Worm (Caenorhabditis elegans): ENCODE data around the gene srh-167.

Gene srh-167

ce11 chrV:16333412-16333811, at the start of gene srh-167:
Gene srh-167 (plus strand): TSS chrV:16333712.
- no peak for TF ChIP-seq egl-27 (tag; optimal IDR thresholded peaks at IDR 0.05)
- TF ChIP-seq nhr-6 (tag; optimal IDR thresholded peaks at IDR 0.05) = no peak
- no peak for TF ChIP-seq ztf-4 (tag; optimal IDR thresholded peaks at IDR 0.05)
- TF ChIP-seq nhr-10 (tag; optimal IDR thresholded peaks at IDR 0.05) = no peak
- no peak for TF ChIP-seq fos-1 (tag; optimal IDR thresholded peaks at IDR 0.05)
- TF ChIP-seq mbf-1 (tag; optimal IDR thresholded peaks at IDR 0.05) = no peak
- no peak for TF ChIP-seq unc-39 (tag; optimal IDR thresholded peaks at IDR 0.05)
- no peak for TF ChIP-seq sma-3 (GFP tag; optimal IDR thresholded peaks at IDR 0.05)
- TF ChIP-seq sma-9 (GFP tag; optimal IDR thresholded peaks at IDR 0.05) = no peak
- no peak for TF ChIP-seq sma-9 (tag; optimal IDR thresholded peaks at IDR 0.05)
- no peak for TF ChIP-seq nhr-12 (tag; optimal IDR thresholded peaks at IDR 0.05)
- TF ChIP-seq gmeb-1 (tag; optimal IDR thresholded peaks at IDR 0.05) = no peak

DNA sequence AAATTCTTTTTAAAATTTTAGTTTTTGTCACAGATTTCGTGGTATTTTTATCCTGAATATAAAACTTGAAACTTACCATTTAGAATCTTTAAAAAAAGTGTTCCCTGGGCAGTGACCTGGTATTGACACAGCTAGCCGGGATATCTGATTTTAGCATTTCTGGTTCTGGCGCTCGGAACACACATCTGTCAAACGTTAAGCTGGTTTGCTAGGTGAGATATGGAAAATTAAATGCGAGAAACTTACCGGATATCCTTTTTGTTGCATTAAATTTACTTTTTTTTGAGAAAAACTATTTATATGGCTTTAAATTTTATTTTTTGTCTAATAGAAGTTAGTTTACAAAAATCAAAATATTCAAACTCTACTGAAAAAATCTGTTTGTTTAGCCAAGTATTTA, 47.7 kb upstream of the srh-167 start, which contains the start of gene F28G4.4:
TSS of gene F28G4.4 (minus strand) at position 101 of the 400 bp plus-strand sequence.
- TF ChIP-seq lin-13 (GFP tag; optimal IDR thresholded peaks at IDR 0.05) (no peak), nhr-21 (tag; optimal IDR thresholded peaks at IDR 0.05) (no peak), R02D3.7 (tag; optimal IDR thresholded peaks at IDR 0.05) (no peak), ceh-82 (tag; optimal IDR thresholded peaks at IDR 0.05) (no peak), skn-1 (tag; optimal IDR thresholded peaks at IDR 0.05) (no peak), dmd-4 (tag; optimal IDR thresholded peaks at IDR 0.05) (no peak), nhr-23 (tag; optimal IDR thresholded peaks at IDR 0.05) (no peak), Y55F3AM.14 (GFP tag; optimal IDR thresholded peaks at IDR 0.05) (no peak), egl-27 (tag; optimal IDR thresholded peaks at IDR 0.05) (no peak), unc-55 (GFP tag; optimal IDR thresholded peaks at IDR 0.05) (no peak), sem-4 (tag; optimal IDR thresholded peaks at IDR 0.05) (no peak), F13H6.1 (tag; optimal IDR thresholded peaks at IDR 0.05) (no peak), aly-2 (tag; optimal IDR thresholded peaks at IDR 0.05) (no peak), nhr-25 (tag; optimal IDR thresholded peaks at IDR 0.05) (no peak)

- TF ChIP-seq sma-9 (GFP tag; optimal IDR thresholded peaks at IDR 0.05) = no peak
- no peak for TF ChIP-seq sma-9 (tag; optimal IDR thresholded peaks at IDR 0.05)
- no peak for TF ChIP-seq nhr-12 (tag; optimal IDR thresholded peaks at IDR 0.05)
- no peak for TF ChIP-seq ztf-1 (GFP tag; conservative IDR thresholded peaks at IDR 0.05)
- no peak for TF ChIP-seq Y55F3AM.14 (GFP tag; optimal IDR thresholded peaks at IDR 0.05)
- no peak for TF ChIP-seq F13H6.1 (tag; optimal IDR thresholded peaks at IDR 0.05)
Measured at ce11 chrV:16287619-16288018, 45.9 kb upstream of the srh-167 start, which contains the start of gene F28G4.3. Gene F28G4.3 (minus strand): TSS chrV:16287719.

ce11 chrV:16292409-16292808, 41.1 kb upstream of the srh-167 start, which contains the start of gene oac-5:
Gene oac-5 (plus strand): TSS chrV:16292709.
- TF ChIP-seq lsy-2 (tag; optimal IDR thresholded peaks at IDR 0.05) (no peak), sma-3 (GFP tag; optimal IDR thresholded peaks at IDR 0.05) (no peak), mab-5 (tag; optimal IDR thresholded peaks at IDR 0.05) (no peak)

DNA sequence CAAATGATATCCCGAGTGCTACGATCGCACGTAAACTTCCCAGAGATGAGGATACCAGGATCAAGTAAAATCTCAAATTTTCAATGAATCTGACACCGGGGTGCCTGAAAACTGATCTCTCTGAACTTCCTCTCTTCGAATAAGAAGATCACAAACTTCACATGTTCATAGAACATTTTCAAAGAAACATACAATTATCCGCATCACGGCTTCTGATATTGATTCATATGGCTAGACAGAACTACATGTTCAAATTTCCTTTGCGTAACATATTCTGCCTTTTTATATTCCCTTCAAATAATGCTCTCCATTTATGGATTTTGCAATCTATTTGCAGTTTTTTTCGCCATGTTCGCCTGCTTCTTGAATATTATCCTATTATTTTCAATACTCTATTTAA, 36.4 kb upstream of the srh-167 start, which contains the start of gene srbc-83:
TSS of gene srbc-83 (plus strand) at position 301 of the 400 bp plus-strand sequence.
- no peak for TF ChIP-seq blmp-1 (tag; optimal IDR thresholded peaks at IDR 0.05; ENCODE audit: insufficient read depth)
- TF ChIP-seq unc-55 (GFP tag; optimal IDR thresholded peaks at IDR 0.05) = no peak
- TF ChIP-seq gmeb-1 (tag; optimal IDR thresholded peaks at IDR 0.05) = no peak
- no peak for TF ChIP-seq mab-5 (tag; optimal IDR thresholded peaks at IDR 0.05)
- TF ChIP-seq aly-2 (tag; optimal IDR thresholded peaks at IDR 0.05) = no peak
- TF ChIP-seq Y55F3AM.14 (GFP tag; optimal IDR thresholded peaks at IDR 0.05) = no peak
- no peak for TF ChIP-seq R02D3.7 (tag; optimal IDR thresholded peaks at IDR 0.05)
- no peak for TF ChIP-seq unc-39 (tag; optimal IDR thresholded peaks at IDR 0.05)
- no peak for TF ChIP-seq mdl-1 (tag; optimal IDR thresholded peaks at IDR 0.05)
- TF ChIP-seq ZK546.5 (tag; optimal IDR thresholded peaks at IDR 0.05) = no peak
- TF ChIP-seq fos-1 (tag; optimal IDR thresholded peaks at IDR 0.05) = no peak

ce11 chrV:16298669-16299068, 34.8 kb upstream of the srh-167 start, which contains the start of gene srbc-84:
Gene srbc-84 (plus strand): TSS chrV:16298969.
- TF ChIP-seq elt-1 (tag; optimal IDR thresholded peaks at IDR 0.05) = no peak
- no peak for TF ChIP-seq skn-1 (tag; optimal IDR thresholded peaks at IDR 0.05)
- no peak for TF ChIP-seq ceh-16 (tag; optimal IDR thresholded peaks at IDR 0.05)
- no peak for TF ChIP-seq lin-39 (tag; optimal IDR thresholded peaks at IDR 0.05)
- TF ChIP-seq F13H6.1 (tag; optimal IDR thresholded peaks at IDR 0.05) = no peak
- TF ChIP-seq unc-62 (GFP tag; optimal IDR thresholded peaks at IDR 0.05) = no peak
- TF ChIP-seq fos-1 (tag; optimal IDR thresholded peaks at IDR 0.05) = no peak
- no peak for TF ChIP-seq ztf-1 (GFP tag; conservative IDR thresholded peaks at IDR 0.05)
- no peak for TF ChIP-seq lsy-2 (tag; optimal IDR thresholded peaks at IDR 0.05)
- no peak for TF ChIP-seq unc-55 (GFP tag; optimal IDR thresholded peaks at IDR 0.05)
- no peak for TF ChIP-seq Y55F3AM.14 (GFP tag; optimal IDR thresholded peaks at IDR 0.05)
- TF ChIP-seq lin-11 (tag; optimal IDR thresholded peaks at IDR 0.05) = no peak
- no peak for TF ChIP-seq sma-9 (GFP tag; optimal IDR thresholded peaks at IDR 0.05)
- TF ChIP-seq sma-9 (tag; optimal IDR thresholded peaks at IDR 0.05) = no peak
- no peak for TF ChIP-seq sma-3 (GFP tag; optimal IDR thresholded peaks at IDR 0.05)
- no peak for TF ChIP-seq mdl-1 (tag; optimal IDR thresholded peaks at IDR 0.05)
- no peak for TF ChIP-seq nhr-237 (tag; optimal IDR thresholded peaks at IDR 0.05)
- no peak for TF ChIP-seq nhr-129 (tag; optimal IDR thresholded peaks at IDR 0.05)
- TF ChIP-seq unc-39 (tag; optimal IDR thresholded peaks at IDR 0.05) = no peak
- no peak for TF ChIP-seq sem-4 (tag; optimal IDR thresholded peaks at IDR 0.05)
- no peak for TF ChIP-seq nhr-23 (tag; optimal IDR thresholded peaks at IDR 0.05)

All from whole organism, L2 larva.